Worm (Caenorhabditis elegans) whole organism, young adult: ENCODE measurements around the gene acdh-12.

ENCODE experiments used
- dpl-1 ChIP-seq: fragments of 150-350 bp; optimal IDR thresholded peaks from 2 replicates; lab custom pipeline; 2014; ENCODE audit warnings: missing biosample characterization, missing genetic modification reagents, missing genetic modification characterization
- lir-1 ChIP-seq: fragments of 200-800 bp; sonication (Bioruptor generic); conservative IDR thresholded peaks from 2 replicates; pipeline ENCODE4 v1.3.6; 2022; ENCODE audit warnings: missing genetic modification reagents, missing genetic modification characterization, missing compliant biosample characterization
- nhr-90 ChIP-seq: sonication (generic microtip); optimal IDR thresholded peaks from 2 replicates; lab custom pipeline; 2016; ENCODE audit warnings: missing genotype, mild to moderate bottlenecking, missing genetic modification characterization, missing compliant biosample characterization
- unc-62 ChIP-seq: fragments of 150-350 bp; optimal IDR thresholded peaks from 2 replicates; lab custom pipeline; 2014; ENCODE audit warnings: missing biosample characterization, missing genetic modification reagents, missing genetic modification characterization

ce11 chrII:7144307-7144706 is 51.1 kb downstream of the acdh-12 start, which contains the start of gene npr-31:
- TF ChIP-seq dpl-1 (GFP tag; lab: Kevin White, UChicago) (no peak), nhr-90 (tag; lab: Kevin White, UChicago) (no peak), lir-1 (no peak), unc-62 (GFP tag; lab: Kevin White, UChicago) (no peak)
